Fruit fly (Drosophila melanogaster): ENCODE measurements around the gene Lasp.

- TF ChIP-seq ttk (optimal IDR thresholded peaks at IDR 0.05) (no peak), Myc (optimal IDR thresholded peaks at IDR 0.05) (no peak), psq (optimal IDR thresholded peaks at IDR 0.05) (no peak), h (optimal IDR thresholded peaks at IDR 0.05) (no peak), insv (optimal IDR thresholded peaks at IDR 0.05) (no peak)
Observed at dm6 chr3L:16670195-16670594, 41.3 kb downstream of the Lasp start.

All from Kc167 (cell line).